Fruit fly (Drosophila melanogaster) whole organism, embryonic: Measurements from ENCODE around the gene CG17450.

ENCODE experiments used
- CG10462 ChIP-seq: fragments of 200-800 bp; sonication (Bioruptor generic); optimal IDR thresholded peaks from 2 replicates; lab custom pipeline; 2016; ENCODE audit warnings: missing biosample characterization, missing genetic modification characterization
- CG10654 ChIP-seq: fragments of 200-800 bp; sonication (Bioruptor generic); optimal IDR thresholded peaks from 2 replicates; lab custom pipeline; 2016; ENCODE audit warnings: missing biosample characterization, missing genetic modification characterization
- CG11456 ChIP-seq: fragments of 200-800 bp; sonication (Bioruptor generic); IDR thresholded peaks from 3 replicates; pipeline ENCODE4 v1.3.6; 2022; ENCODE audit warnings: missing biosample characterization, missing genetic modification characterization
- CG11695 ChIP-seq: fragments of 200-800 bp; sonication (Bioruptor generic); IDR thresholded peaks from 3 replicates; pipeline ENCODE4 v1.3.6; 2022; ENCODE audit warnings: missing biosample characterization, missing genetic modification characterization
- CG12104 ChIP-seq: fragments of 200-800 bp; sonication (Bioruptor generic); optimal IDR thresholded peaks from 3 replicates; lab custom pipeline; 2016; ENCODE audit warnings: missing biosample characterization, missing genetic modification characterization
- CG13894 ChIP-seq: fragments of 200-800 bp; sonication (Bioruptor generic); optimal IDR thresholded peaks from 3 replicates; lab custom pipeline; 2018; ENCODE audit warnings: missing biosample characterization, mild to moderate bottlenecking, missing genetic modification characterization, moderate library complexity
- CG15011 ChIP-seq: fragments of 200-800 bp; sonication (Bioruptor generic); optimal IDR thresholded peaks from 3 replicates; lab custom pipeline; 2018; ENCODE audit warnings: missing biosample characterization, mild to moderate bottlenecking, missing genetic modification characterization
- CG15479 ChIP-seq: fragments of 200-800 bp; sonication (Bioruptor generic); optimal IDR thresholded peaks from 3 replicates; lab custom pipeline; 2019; ENCODE audit warnings: missing biosample characterization, mild to moderate bottlenecking, missing genetic modification characterization, moderate library complexity
- CG15514 ChIP-seq: fragments of 200-800 bp; sonication (Bioruptor generic); optimal IDR thresholded peaks from 3 replicates; lab custom pipeline; 2017; ENCODE audit warnings: missing biosample characterization, missing genetic modification characterization, mild to moderate bottlenecking, moderate library complexity, missing genetic modification reagents
- CG18011 ChIP-seq: fragments of 200-800 bp; sonication (Bioruptor generic); optimal IDR thresholded peaks from 2 replicates; lab custom pipeline; 2017; ENCODE audit warnings: missing biosample characterization, missing genetic modification characterization, mild to moderate bottlenecking, moderate library complexity, missing genotype
- CG18619 ChIP-seq: fragments of 200-800 bp; sonication (Bioruptor generic); optimal IDR thresholded peaks from 3 replicates; lab custom pipeline; 2017; ENCODE audit warnings: missing biosample characterization, mild to moderate bottlenecking, missing genetic modification characterization
- CG2116 ChIP-seq: fragments of 200-800 bp; sonication (Bioruptor generic); optimal IDR thresholded peaks from 3 replicates; lab custom pipeline; 2018; ENCODE audit warnings: missing biosample characterization, mild to moderate bottlenecking, missing genetic modification characterization
- CG2129 ChIP-seq: fragments of 200-800 bp; sonication (Bioruptor generic); IDR thresholded peaks from 2 replicates; pipeline ENCODE4 v1.3.6; 2022; ENCODE audit warnings: missing biosample characterization, missing genetic modification characterization; ENCODE audit not compliant: partially characterized antibody
- CG30403 ChIP-seq: fragments of 200-800 bp; sonication (Bioruptor generic); optimal IDR thresholded peaks from 3 replicates; lab custom pipeline; 2016; ENCODE audit warnings: missing biosample characterization, missing genetic modification characterization
- CG6654 ChIP-seq: fragments of 200-800 bp; sonication (Bioruptor generic); optimal IDR thresholded peaks from 2 replicates; lab custom pipeline; 2017; ENCODE audit warnings: missing biosample characterization, mild to moderate bottlenecking, missing genetic modification characterization
- CG7928 ChIP-seq: fragments of 200-800 bp; sonication (Bioruptor generic); optimal IDR thresholded peaks from 2 replicates; lab custom pipeline; 2017; ENCODE audit warnings: missing biosample characterization, mild to moderate bottlenecking, missing genetic modification characterization
- CoRest ChIP-seq: fragments of 200-800 bp; sonication (Bioruptor generic); optimal IDR thresholded peaks from 3 replicates; lab custom pipeline; 2018; ENCODE audit warnings: missing biosample characterization, mild to moderate bottlenecking, missing genetic modification characterization, moderate library complexity
- ERR ChIP-seq: fragments of 200-800 bp; sonication (Bioruptor generic); optimal IDR thresholded peaks from 2 replicates; lab custom pipeline; 2016; ENCODE audit warnings: missing biosample characterization, missing genetic modification characterization
- Eip74EF ChIP-seq, 2 experiments: fragments of 200-800 bp in 1 of 2; fragments of >200 bp in 1 of 2; sonication (Bioruptor generic) in 1 of 2; optimal IDR thresholded peaks; 2 replicates each; lab custom pipeline; 2017 to 2019; ENCODE audit warnings: missing biosample characterization in 2 of 2, missing genetic modification characterization in 2 of 2, mild to moderate bottlenecking in 1 of 2, moderate library complexity in 1 of 2
- Hsf ChIP-seq: fragments of 200-800 bp; sonication (Bioruptor generic); optimal IDR thresholded peaks from 3 replicates; lab custom pipeline; 2016; ENCODE audit warnings: missing biosample characterization, missing genetic modification characterization
- Jarid2 ChIP-seq: fragments of 200-800 bp; sonication (Bioruptor generic); optimal IDR thresholded peaks from 3 replicates; lab custom pipeline; 2017; ENCODE audit warnings: mild to moderate bottlenecking, missing biosample characterization, missing genetic modification reagents, missing genetic modification characterization
- Trl ChIP-seq, 3 experiments: fragments of >200 bp in 2 of 3; fragments of 200-800 bp in 1 of 3; sonication (Bioruptor generic) in 1 of 3; optimal IDR thresholded peaks; 2 replicates in 1 of 3; 3 replicates in 2 of 3; lab custom pipeline; 2016 to 2017; ENCODE audit warnings: missing biosample characterization in 1 of 3, missing genetic modification characterization in 1 of 3
- Usf ChIP-seq: fragments of 200-800 bp; sonication (Bioruptor generic); optimal IDR thresholded peaks from 2 replicates; lab custom pipeline; 2017; ENCODE audit warnings: missing genotype, missing biosample characterization, missing genetic modification characterization
- Xrp1 ChIP-seq: fragments of 200-800 bp; sonication (Bioruptor generic); IDR thresholded peaks from 2 replicates; pipeline ENCODE4 v1.3.6; 2022; ENCODE audit warnings: missing biosample characterization, missing genetic modification characterization
- YL-1 ChIP-seq: fragments of 200-800 bp; sonication (Bioruptor generic); optimal IDR thresholded peaks from 3 replicates; lab custom pipeline; 2017; ENCODE audit warnings: missing biosample characterization, mild to moderate bottlenecking, missing genetic modification characterization
- ato ChIP-seq: fragments of 200-800 bp; sonication (Bioruptor generic); IDR thresholded peaks from 2 replicates; pipeline ENCODE4 v1.3.6; 2022; ENCODE audit warnings: missing biosample characterization, missing genetic modification characterization; ENCODE audit not compliant: partially characterized antibody
- da ChIP-seq: fragments of 200-800 bp; sonication (Bioruptor generic); optimal IDR thresholded peaks from 2 replicates; lab custom pipeline; 2016; ENCODE audit warnings: missing biosample characterization, missing genetic modification characterization
- dan ChIP-seq: fragments of 200-800 bp; sonication (Bioruptor generic); IDR thresholded peaks from 2 replicates; pipeline ENCODE4 v1.3.6; 2022; ENCODE audit warnings: missing biosample characterization, missing genetic modification characterization
- dysf ChIP-seq: fragments of 200-800 bp; sonication (Bioruptor generic); IDR thresholded peaks from 3 replicates; pipeline ENCODE4 v1.3.6; 2022; ENCODE audit warnings: missing biosample characterization, missing genetic modification characterization
- fd102C ChIP-seq: fragments of 200-800 bp; sonication (Bioruptor generic); optimal IDR thresholded peaks from 2 replicates; lab custom pipeline; 2018; ENCODE audit warnings: missing biosample characterization, mild to moderate bottlenecking, missing genetic modification characterization, moderate library complexity
- fd96Cb ChIP-seq: fragments of 200-800 bp; sonication (Bioruptor generic); optimal IDR thresholded peaks from 2 replicates; lab custom pipeline; 2018; ENCODE audit warnings: missing biosample characterization, mild to moderate bottlenecking, missing genetic modification characterization, moderate library complexity
- ftz-f1 ChIP-seq: fragments of 200-800 bp; sonication (Bioruptor generic); optimal IDR thresholded peaks from 2 replicates; lab custom pipeline; 2016; ENCODE audit warnings: missing biosample characterization, missing genetic modification characterization
- gcm ChIP-seq: fragments of 200-800 bp; sonication (Bioruptor generic); optimal IDR thresholded peaks from 2 replicates; lab custom pipeline; 2019; ENCODE audit warnings: missing biosample characterization, mild to moderate bottlenecking, missing genetic modification characterization, moderate library complexity
- gem ChIP-seq: fragments of 200-800 bp; sonication (Bioruptor generic); optimal IDR thresholded peaks from 2 replicates; lab custom pipeline; 2019; ENCODE audit warnings: missing biosample characterization, mild to moderate bottlenecking, missing genetic modification characterization, moderate library complexity
- grau ChIP-seq: fragments of 200-800 bp; optimal IDR thresholded peaks from 3 replicates; lab custom pipeline; 2019; ENCODE audit warnings: missing biosample characterization, mild to moderate bottlenecking, missing genetic modification characterization, moderate library complexity
- gro ChIP-seq: fragments of 200-800 bp; sonication (Bioruptor generic); optimal IDR thresholded peaks from 2 replicates; lab custom pipeline; 2016; ENCODE audit warnings: missing biosample characterization, missing genetic modification characterization
- gsb ChIP-seq: fragments of 200-800 bp; sonication (Bioruptor generic); IDR thresholded peaks from 2 replicates; pipeline ENCODE4 v1.3.6; 2022; ENCODE audit warnings: missing biosample characterization, missing genetic modification characterization
- jing ChIP-seq: fragments of 200-800 bp; sonication (Bioruptor generic); optimal IDR thresholded peaks from 2 replicates; lab custom pipeline; 2018; ENCODE audit warnings: missing biosample characterization, mild to moderate bottlenecking, missing genetic modification characterization
- maf-S ChIP-seq: fragments of 200-800 bp; sonication (Bioruptor generic); optimal IDR thresholded peaks from 2 replicates; lab custom pipeline; 2016; ENCODE audit warnings: missing biosample characterization, missing genetic modification characterization
- nerfin-1 ChIP-seq: fragments of 200-800 bp; sonication (Bioruptor generic); optimal IDR thresholded peaks from 3 replicates; lab custom pipeline; 2019; ENCODE audit warnings: missing biosample characterization, mild to moderate bottlenecking, missing genetic modification characterization, moderate library complexity
- otp ChIP-seq: fragments of 200-800 bp; sonication (Bioruptor generic); IDR thresholded peaks from 3 replicates; pipeline ENCODE4, ENCODE4 v1.3.6; 2022; ENCODE audit warnings: missing biosample characterization, missing genetic modification characterization
- salm ChIP-seq: fragments of 200-800 bp; sonication (Bioruptor generic); optimal IDR thresholded peaks from 2 replicates; lab custom pipeline; 2018; ENCODE audit warnings: missing biosample characterization, mild to moderate bottlenecking, missing genetic modification characterization
- schlank ChIP-seq: fragments of 200-800 bp; sonication (Bioruptor generic); optimal IDR thresholded peaks from 2 replicates; lab custom pipeline; 2018; ENCODE audit warnings: missing biosample characterization, mild to moderate bottlenecking, missing genetic modification characterization
- sisA ChIP-seq: fragments of 200-800 bp; sonication (Bioruptor generic); IDR thresholded peaks from 2 replicates; pipeline ENCODE4 v1.3.6; 2022; ENCODE audit warnings: missing biosample characterization, missing genetic modification characterization
- tna ChIP-seq: fragments of 200-800 bp; sonication (Bioruptor generic); IDR thresholded peaks from 2 replicates; pipeline ENCODE4 v1.3.6; 2022; ENCODE audit warnings: missing biosample characterization, missing genetic modification characterization; ENCODE audit not compliant: partially characterized antibody
- tx ChIP-seq: fragments of 200-800 bp; sonication (Bioruptor generic); optimal IDR thresholded peaks from 2 replicates; lab custom pipeline; 2016; ENCODE audit warnings: missing biosample characterization, missing genetic modification characterization
- unc-4 ChIP-seq: fragments of 200-800 bp; sonication (Bioruptor generic); IDR thresholded peaks from 2 replicates; pipeline ENCODE4 v1.3.6; 2022; ENCODE audit warnings: missing biosample characterization, missing genetic modification characterization; ENCODE audit not compliant: partially characterized antibody
- vfl ChIP-seq: fragments of 200-800 bp; sonication (Bioruptor generic); optimal IDR thresholded peaks from 2 replicates; lab custom pipeline; 2016; ENCODE audit warnings: missing biosample characterization, missing genetic modification characterization
- yki ChIP-seq: fragments of >200 bp; optimal IDR thresholded peaks from 3 replicates; lab custom pipeline; 2018

The CG17450 gene

DNA sequence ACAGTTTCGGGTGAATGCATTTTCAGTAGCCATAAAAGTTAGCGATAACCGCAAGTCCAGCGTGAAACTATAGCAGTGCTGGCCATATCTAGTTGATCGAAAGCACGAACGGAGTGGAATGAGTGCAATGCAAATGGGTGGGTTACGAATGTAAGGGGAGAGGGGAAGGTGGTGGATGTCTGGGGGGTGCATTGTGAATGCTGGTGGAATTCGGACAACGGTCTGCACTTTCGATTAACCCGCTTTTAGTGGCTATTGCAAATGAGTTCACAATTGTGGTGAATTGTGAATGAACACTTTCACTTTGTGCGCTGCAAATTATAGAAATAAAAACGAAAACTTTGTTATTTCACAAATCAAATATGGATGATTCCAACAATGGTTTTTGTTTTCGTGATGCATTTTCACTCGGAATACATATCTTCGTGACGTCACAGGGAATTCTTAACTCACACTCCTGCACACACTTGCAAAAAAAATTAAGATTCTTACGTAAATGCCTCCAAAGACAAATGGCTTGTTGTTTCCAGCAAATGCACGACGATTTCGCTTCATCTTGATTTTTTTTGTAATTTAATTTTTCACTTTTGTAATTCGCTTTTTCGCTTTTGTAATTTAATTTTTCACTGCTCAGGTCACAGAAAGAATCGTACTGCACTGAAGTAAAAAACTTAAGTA is 20.9 kb upstream of the CG17450 start, which contains the start of gene DIP1 (continued):
- TF ChIP-seq CG13894 (tag; lab: Kevin White, UChicago) (no peak), CG2116 (GFP tag; lab: Kevin White, UChicago) (no peak), CG18619 (GFP tag; lab: Kevin White, UChicago) (no peak), CG15514 (GFP tag; lab: Kevin White, UChicago) (peak; percentile 28), grau (peak; percentile 14), otp (GFP tag; lab: Robert Waterston, UW) (no peak), schlank (tag; lab: Kevin White, UChicago) (no peak), Hsf (GFP tag; lab: Kevin White, UChicago) (peak; percentile 5), unc-4 (no peak), tx (GFP tag; lab: Kevin White, UChicago) (no peak), CoRest (tag; lab: Kevin White, UChicago) (no peak), CG30403 (GFP tag; lab: Kevin White, UChicago) (no peak), Trl (optimal IDR thresholded peaks at IDR 0.05; lab: Kevin White, UChicago) (no peak), Trl (GFP tag; optimal IDR thresholded peaks at IDR 0.05; lab: Kevin White, UChicago) (peak; percentile 9), dysf (GFP tag; lab: Robert Waterston, UW) (no peak), gro (GFP tag; lab: Kevin White, UChicago) (peak; percentile 50), CG15479 (GFP tag; lab: Kevin White, UChicago) (no peak), CG10462 (no peak), Xrp1 (peak; percentile 62; the same call in 1 of the 2 replicates), vfl (peak; percentile 23), CG11695 (peak; percentile 55; the same call in 1 of the 3 replicates), CG12104 (GFP tag; lab: Kevin White, UChicago) (no peak), nerfin-1 (peak; percentile 43), Jarid2 (GFP tag; lab: Kevin White, UChicago) (peak; percentile 69), CG15011 (GFP tag; lab: Kevin White, UChicago) (no peak), yki (lab: Kevin White, UChicago) (no peak), salm (no peak), fd96Cb (no peak), Usf (GFP tag; lab: Kevin White, UChicago) (no peak), gsb (GFP tag; lab: Robert Waterston, UW) (no peak), CG6654 (GFP tag; lab: Kevin White, UChicago) (no peak), CG11456 (GFP tag; lab: Robert Waterston, UW) (no peak), jing (GFP tag; lab: Kevin White, UChicago) (no peak), sisA (GFP tag; lab: Robert Waterston, UW) (no peak), Eip74EF (GFP tag; optimal IDR thresholded peaks at IDR 0.05; lab: Kevin White, UChicago) (peak in 1 of 2 experiments; percentile 2), dan (GFP tag; lab: Robert Waterston, UW) (no peak), YL-1 (peak; percentile 77), ato (no peak), da (GFP tag; lab: Kevin White, UChicago) (no peak), maf-S (GFP tag; lab: Kevin White, UChicago) (no peak), fd102C (GFP tag; lab: Kevin White, UChicago) (no peak), tna (no peak), gcm (GFP tag; lab: Kevin White, UChicago) (peak; percentile 18), gem (tag; lab: Kevin White, UChicago) (peak; percentile 50), CG18011 (GFP tag; lab: Kevin White, UChicago) (no peak), ftz-f1 (GFP tag; lab: Kevin White, UChicago) (no peak), CG7928 (GFP tag; lab: Kevin White, UChicago) (no peak), CG10654 (GFP tag; lab: Kevin White, UChicago) (no peak), CG2129 (GFP tag; lab: Robert Waterston, UW) (no peak), ERR (GFP tag; lab: Kevin White, UChicago) (no peak)
